1 fruit fly cellular context compared by ENCODE assay signal in genomic region chrX:13256967-13257366, dm6.
TF ChIP-seq lines count a peak whose summit lies in the region.

No protein-coding gene starts in this region.

TF ChIP-seq in whole organism, embryonic, 481 proteins besides CTCF, POLR2A, EP300 and RAD21 (continued from another document):
- TF ChIP-seq usp (GFP tag; optimal IDR thresholded peaks at IDR 0.05; lab: Kevin White, UChicago) (no peak), TFAM (GFP tag; optimal IDR thresholded peaks at IDR 0.05; lab: Kevin White, UChicago) (no peak), CG3407 (GFP tag; optimal IDR thresholded peaks at IDR 0.05; lab: Kevin White, UChicago) (no peak), corto (GFP tag; optimal IDR thresholded peaks at IDR 0.05; lab: Kevin White, UChicago) (no peak), fru (optimal IDR thresholded peaks at IDR 0.05; lab: Kevin White, UChicago) (no peak), CG33213 (GFP tag; optimal IDR thresholded peaks at IDR 0.05; lab: Kevin White, UChicago) (peak; percentile 9), CG7839 (tag; optimal IDR thresholded peaks at IDR 0.05; lab: Kevin White, UChicago) (peak; percentile 13), slou (GFP tag; optimal IDR thresholded peaks at IDR 0.05; lab: Kevin White, UChicago) (no peak), CG32532 (GFP tag; IDR thresholded peaks at IDR 0.05; lab: Robert Waterston, UW) (peak; percentile 24; the same call in 1 of the 2 replicates), CG9727 (GFP tag; optimal IDR thresholded peaks at IDR 0.05; lab: Kevin White, UChicago) (no peak), sqz (GFP tag; optimal IDR thresholded peaks at IDR 0.05; lab: Kevin White, UChicago) (peak; percentile 91), Hmr (GFP tag; optimal IDR thresholded peaks at IDR 0.05; lab: Kevin White, UChicago) (peak; percentile 35), CG1024 (GFP tag; IDR thresholded peaks at IDR 0.05; lab: Robert Waterston, UW) (no peak), phol (tag; optimal IDR thresholded peaks at IDR 0.05; lab: Kevin White, UChicago) (no peak), HmgZ (tag; optimal IDR thresholded peaks at IDR 0.05; lab: Kevin White, UChicago) (peak; percentile 39), rib (GFP tag; IDR thresholded peaks at IDR 0.05; lab: Robert Waterston, UW) (0 out of 2 replicates have a peak, but pooled peaks have one; percentile 22), Rfx (GFP tag; IDR thresholded peaks at IDR 0.05; lab: Robert Waterston, UW) (peak; percentile 41; the same call in 1 of the 2 replicates), sc (optimal IDR thresholded peaks at IDR 0.05; lab: Kevin White, UChicago) (no peak), sc (GFP tag; optimal IDR thresholded peaks at IDR 0.05; lab: Kevin White, UChicago) (no peak), Blimp-1 (GFP tag; optimal IDR thresholded peaks at IDR 0.05; lab: Kevin White, UChicago) (peak; percentile 27), ssp (GFP tag; IDR thresholded peaks at IDR 0.05; lab: Robert Waterston, UW) (no peak), mirr (GFP tag; optimal IDR thresholded peaks at IDR 0.05; lab: Kevin White, UChicago) (peak; percentile 53), CG43689 (GFP tag; IDR thresholded peaks at IDR 0.05; lab: Robert Waterston, UW) (no peak), CG33557 (GFP tag; optimal IDR thresholded peaks at IDR 0.05; lab: Kevin White, UChicago) (no peak), knrl (GFP tag; IDR thresholded peaks at IDR 0.05; lab: Robert Waterston, UW; ENCODE audit: partially characterized antibody) (peak; percentile 38; the same call in 1 of the 3 replicates), CG10543 (GFP tag; optimal IDR thresholded peaks at IDR 0.05; lab: Kevin White, UChicago) (peak; percentile 21), Opbp (GFP tag; IDR thresholded peaks at IDR 0.05; lab: Robert Waterston, UW; ENCODE audit: partially characterized antibody) (peak; percentile 40; the same call in 2 of the 3 replicates), CG12744 (GFP tag; optimal IDR thresholded peaks at IDR 0.05; lab: Kevin White, UChicago) (peak; percentile 8), Myb (GFP tag; optimal IDR thresholded peaks at IDR 0.05; lab: Kevin White, UChicago) (peak; percentile 2), CG12659 (GFP tag; optimal IDR thresholded peaks at IDR 0.05; lab: Kevin White, UChicago) (peak; percentile 19), CG42726 (GFP tag; IDR thresholded peaks at IDR 0.05; lab: Robert Waterston, UW; ENCODE audit: partially characterized antibody) (0 out of 2 replicates have a peak, but pooled peaks have one; percentile 18), Asciz (GFP tag; optimal IDR thresholded peaks at IDR 0.05; lab: Kevin White, UChicago) (no peak), Taf1 (GFP tag; IDR thresholded peaks at IDR 0.05; lab: Robert Waterston, UW) (no peak)
